Worm (Caenorhabditis elegans) whole organism, L4 larva: ENCODE results near the gene C26D10.7.

Experiments used
- ZK546.5 ChIP-seq, 2 experiments: sonication (generic microtip); optimal IDR thresholded peaks; 2 replicates each; lab custom pipeline; 2017; ENCODE audit warnings: missing biosample characterization in 2 of 2, missing genetic modification characterization in 2 of 2
- ceh-28 ChIP-seq: fragments of 150-350 bp; optimal IDR thresholded peaks from 2 replicates; lab custom pipeline; 2014; ENCODE audit warnings: missing biosample characterization, missing genetic modification reagents, missing genetic modification characterization
- egl-43 ChIP-seq: fragments of 200-800 bp; sonication (Bioruptor generic); IDR thresholded peaks from 2 replicates; pipeline ENCODE4 v1.3.6; 2022; ENCODE audit warnings: missing genetic modification reagents, missing genetic modification characterization, missing compliant biosample characterization
- fkh-10 ChIP-seq: fragments of 150-350 bp; optimal IDR thresholded peaks from 2 replicates; lab custom pipeline; 2014; ENCODE audit warnings: missing biosample characterization, missing genetic modification reagents, missing genetic modification characterization
- fos-1 ChIP-seq: fragments of 150-350 bp; optimal IDR thresholded peaks from 2 replicates; lab custom pipeline; 2014; ENCODE audit warnings: missing biosample characterization, missing genetic modification characterization
- jun-1 ChIP-seq: fragments of 150-350 bp; optimal IDR thresholded peaks from 2 replicates; lab custom pipeline; 2014; ENCODE audit warnings: missing biosample characterization, missing genetic modification reagents, missing genetic modification characterization
- lin-39 ChIP-seq: fragments of 150-350 bp; optimal IDR thresholded peaks from 2 replicates; lab custom pipeline; 2014; ENCODE audit warnings: missing biosample characterization, missing genetic modification reagents, missing genetic modification characterization
- lsy-2 ChIP-seq, 2 experiments: fragments of 150-350 bp in 1 of 2; sonication (generic microtip) in 1 of 2; optimal IDR thresholded peaks; 2 replicates each; lab custom pipeline; 2014 to 2017; ENCODE audit warnings: missing biosample characterization in 2 of 2, missing genetic modification characterization in 2 of 2
- nhr-11 ChIP-seq: fragments of 150-350 bp; optimal IDR thresholded peaks from 2 replicates; lab custom pipeline; 2014; ENCODE audit warnings: missing biosample characterization, missing genetic modification characterization
- nhr-76 ChIP-seq: fragments of 150-350 bp; optimal IDR thresholded peaks from 2 replicates; lab custom pipeline; 2014; ENCODE audit warnings: missing biosample characterization, missing genetic modification characterization
- pha-4 ChIP-seq, 2 experiments: fragments of 150-350 bp in 1 of 2; fragments of 200-800 bp in 1 of 2; sonication (Bioruptor generic) in 1 of 2; IDR thresholded peaks in 1 of 2; optimal IDR thresholded peaks in 1 of 2; 2 replicates each; pipeline versions ENCODE4 v1.3.6 to Lab custom; 2014 to 2022; ENCODE audit warnings: missing genetic modification characterization in 2 of 2, missing genetic modification reagents in 2 of 2, missing biosample characterization in 1 of 2, missing compliant biosample characterization in 1 of 2
- rbr-2 ChIP-seq: sonication (generic microtip); optimal IDR thresholded peaks from 2 replicates; lab custom pipeline; 2016; ENCODE audit warnings: missing genotype, missing genetic modification characterization, missing compliant biosample characterization

DNA sequence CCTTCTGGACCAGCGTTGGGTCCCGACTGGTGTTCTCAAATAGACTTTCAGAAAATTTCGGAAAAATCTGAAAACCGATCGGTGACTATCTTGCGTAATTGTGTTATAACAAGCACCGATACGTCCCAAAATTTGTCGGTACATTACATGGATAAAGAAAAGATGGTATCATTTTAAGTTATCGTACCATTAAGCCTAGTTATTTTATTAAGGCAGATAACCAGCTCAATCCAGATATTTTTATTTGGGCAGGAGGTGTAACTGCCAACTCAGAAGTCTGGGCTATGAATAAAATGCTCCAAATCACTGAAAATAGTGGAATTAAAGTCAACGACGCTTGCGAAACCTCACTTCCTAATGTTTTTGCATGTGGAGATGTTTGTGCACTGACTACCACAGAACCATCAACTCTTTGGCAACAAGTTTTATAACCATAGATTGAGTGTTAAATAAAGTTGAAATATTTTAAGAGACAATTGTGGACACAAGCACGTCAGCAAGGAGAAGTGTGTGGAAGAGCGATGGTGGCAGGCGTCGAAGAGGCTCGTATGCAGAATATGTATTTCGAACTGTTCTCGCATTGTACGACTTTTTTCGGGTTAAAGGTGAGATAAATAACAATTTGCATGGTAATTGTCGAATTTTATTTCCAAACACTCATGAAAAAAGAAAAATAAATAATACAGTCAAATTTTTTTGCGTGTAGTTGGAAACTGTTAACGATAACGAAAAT, 7.3 kb upstream of the C26D10.7 start:
- no peak for TF ChIP-seq rbr-2 (tag; lab: Kevin White, UChicago)
- TF ChIP-seq lsy-2 (tag; optimal IDR thresholded peaks at IDR 0.05; lab: Kevin White, UChicago), result no peak
- TF ChIP-seq ceh-28 (tag; lab: Kevin White, UChicago), result no peak
- TF ChIP-seq fkh-10, result no peak
- TF ChIP-seq jun-1, result no peak
- TF ChIP-seq egl-43, result no peak
- TF ChIP-seq nhr-11 (tag; lab: Kevin White, UChicago), result no peak
- no peak for TF ChIP-seq fos-1 (tag; lab: Kevin White, UChicago)
- no peak for TF ChIP-seq ZK546.5 (tag; optimal IDR thresholded peaks at IDR 0.05; lab: Kevin White, UChicago)
- TF ChIP-seq lin-39 (tag; lab: Kevin White, UChicago), result no peak
- no peak for TF ChIP-seq nhr-76
- TF ChIP-seq pha-4 (GFP tag; IDR thresholded peaks at IDR 0.05; lab: Robert Waterston, UW), result no peak
- no peak for TF ChIP-seq pha-4 (tag; optimal IDR thresholded peaks at IDR 0.05; lab: Kevin White, UChicago)
